Worm (Caenorhabditis elegans): ENCODE results near the gene snr-6.

The snr-6 gene

ce11 chrIII:12445991-12446502 lies 16.6 kb upstream of the snr-6 start, which contains the start of gene Y49E10.18:
Gene Y49E10.18 (minus strand): TSS chrIII:12446106.
- TF ChIP-seq ama-1 (optimal IDR thresholded peaks at IDR 0.05): no peak
- no peak for TF ChIP-seq ceh-16 (tag; optimal IDR thresholded peaks at IDR 0.05)
- TF ChIP-seq peb-1 (tag; optimal IDR thresholded peaks at IDR 0.05): no peak
- peak; percentile 66 for TF ChIP-seq sma-9 (GFP tag; optimal IDR thresholded peaks at IDR 0.05)
- TF ChIP-seq sma-9 (tag; optimal IDR thresholded peaks at IDR 0.05): no peak
- peak; percentile 61 for TF ChIP-seq fos-1 (tag; optimal IDR thresholded peaks at IDR 0.05)
- no peak for TF ChIP-seq egl-27 (tag; optimal IDR thresholded peaks at IDR 0.05)
- no peak for TF ChIP-seq unc-55 (GFP tag; optimal IDR thresholded peaks at IDR 0.05)
- no peak for TF ChIP-seq alr-1 (tag; optimal IDR thresholded peaks at IDR 0.05)

ce11 chrIII:12445223-12445622 lies 15.8 kb upstream of the snr-6 start:
- TF ChIP-seq blmp-1 (tag; optimal IDR thresholded peaks at IDR 0.05; ENCODE audit: insufficient read depth): no peak
- TF ChIP-seq ceh-82 (tag; optimal IDR thresholded peaks at IDR 0.05): no peak
- TF ChIP-seq unc-55 (GFP tag; optimal IDR thresholded peaks at IDR 0.05): no peak
- TF ChIP-seq nhr-6 (tag; optimal IDR thresholded peaks at IDR 0.05): no peak
- TF ChIP-seq sma-9 (GFP tag; optimal IDR thresholded peaks at IDR 0.05): peak; percentile 37
- TF ChIP-seq sma-9 (tag; optimal IDR thresholded peaks at IDR 0.05): no peak
- TF ChIP-seq sem-4 (tag; optimal IDR thresholded peaks at IDR 0.05): no peak
- no peak for TF ChIP-seq nhr-23 (tag; optimal IDR thresholded peaks at IDR 0.05)
- TF ChIP-seq fos-1 (tag; optimal IDR thresholded peaks at IDR 0.05): peak; percentile 28

ce11 chrIII:12443880-12444279 lies 14.5 kb upstream of the snr-6 start:
- TF ChIP-seq mdl-1 (tag; optimal IDR thresholded peaks at IDR 0.05): no peak
- TF ChIP-seq nhr-23 (tag; optimal IDR thresholded peaks at IDR 0.05): no peak
- no peak for TF ChIP-seq aly-2 (tag; optimal IDR thresholded peaks at IDR 0.05)
- no peak for TF ChIP-seq lsy-2 (tag; optimal IDR thresholded peaks at IDR 0.05)
- TF ChIP-seq C34F6.9 (tag; optimal IDR thresholded peaks at IDR 0.05): no peak
- no peak for TF ChIP-seq gmeb-1 (tag; optimal IDR thresholded peaks at IDR 0.05)
- TF ChIP-seq snpc-4 (tag; optimal IDR thresholded peaks at IDR 0.05): no peak
- no peak for TF ChIP-seq zag-1 (tag; optimal IDR thresholded peaks at IDR 0.05)
- no peak for TF ChIP-seq ztf-11 (tag; optimal IDR thresholded peaks at IDR 0.05)
- TF ChIP-seq fos-1 (tag; optimal IDR thresholded peaks at IDR 0.05): no peak

ce11 chrIII:12439056-12439455 lies 9.6 kb upstream of the snr-6 start:
- TF ChIP-seq nhr-11 (tag; optimal IDR thresholded peaks at IDR 0.05): no peak
- no peak for TF ChIP-seq lsy-2 (tag; optimal IDR thresholded peaks at IDR 0.05)
- no peak for TF ChIP-seq sma-9 (GFP tag; optimal IDR thresholded peaks at IDR 0.05)
- TF ChIP-seq sma-9 (tag; optimal IDR thresholded peaks at IDR 0.05): no peak
- no peak for TF ChIP-seq egl-27 (tag; optimal IDR thresholded peaks at IDR 0.05)
- no peak for TF ChIP-seq ztf-11 (tag; optimal IDR thresholded peaks at IDR 0.05)

- TF ChIP-seq nhr-21 (tag; optimal IDR thresholded peaks at IDR 0.05): no peak
- TF ChIP-seq ceh-82 (tag; optimal IDR thresholded peaks at IDR 0.05): no peak
- TF ChIP-seq elt-1 (tag; optimal IDR thresholded peaks at IDR 0.05): no peak
- TF ChIP-seq elt-3 (tag; optimal IDR thresholded peaks at IDR 0.05): no peak
- no peak for TF ChIP-seq lsy-2 (tag; optimal IDR thresholded peaks at IDR 0.05)
- TF ChIP-seq nhr-10 (tag; optimal IDR thresholded peaks at IDR 0.05): no peak
- no peak for TF ChIP-seq unc-39 (tag; optimal IDR thresholded peaks at IDR 0.05)
- no peak for TF ChIP-seq lin-11 (tag; optimal IDR thresholded peaks at IDR 0.05)
- no peak for TF ChIP-seq nhr-23 (tag; optimal IDR thresholded peaks at IDR 0.05)
- no peak for TF ChIP-seq nhr-6 (tag; optimal IDR thresholded peaks at IDR 0.05)
- no peak for TF ChIP-seq lin-13 (GFP tag; optimal IDR thresholded peaks at IDR 0.05)
- TF ChIP-seq unc-55 (GFP tag; optimal IDR thresholded peaks at IDR 0.05): no peak
- TF ChIP-seq ztf-1 (GFP tag; conservative IDR thresholded peaks at IDR 0.05): no peak
These were observed 7.6 kb upstream of the snr-6 start for ce11 chrIII:12437020-12437419.

- TF ChIP-seq crh-2 (tag; optimal IDR thresholded peaks at IDR 0.05): no peak
- no peak for TF ChIP-seq nhr-11 (tag; optimal IDR thresholded peaks at IDR 0.05)
- TF ChIP-seq nhr-237 (tag; optimal IDR thresholded peaks at IDR 0.05): no peak
- TF ChIP-seq gmeb-1 (tag; optimal IDR thresholded peaks at IDR 0.05): no peak
- no peak for TF ChIP-seq mdl-1 (tag; optimal IDR thresholded peaks at IDR 0.05)
These were observed 6.8 kb upstream of the snr-6 start, which contains the start of gene fbxa-218 for ce11 chrIII:12436215-12436614. Gene fbxa-218 (plus strand): TSS chrIII:12436515.

Data from whole organism, L2 larva.